Fruit fly (Drosophila melanogaster) whole organism, wandering third instar larva: ENCODE measurements around the gene smash.

ENCODE experiments used
- Dfd ChIP-seq: fragments of >200 bp; optimal IDR thresholded peaks from 2 replicates; lab custom pipeline; 2017; ENCODE audit warnings: missing biosample characterization, missing genetic modification characterization
- Hnf4 ChIP-seq: fragments of 200-800 bp; sonication (Bioruptor generic); optimal IDR thresholded peaks from 2 replicates; lab custom pipeline; 2016; ENCODE audit warnings: missing biosample characterization, mild to moderate bottlenecking, missing genetic modification characterization
- Myc ChIP-seq: fragments of >200 bp; optimal IDR thresholded peaks from 2 replicates; lab custom pipeline; 2017
- OdsH ChIP-seq: fragments of 200-800 bp; sonication (Bioruptor generic); optimal IDR thresholded peaks from 2 replicates; lab custom pipeline; 2016; ENCODE audit warnings: missing biosample characterization, mild to moderate bottlenecking, missing genetic modification characterization
- brk ChIP-seq: fragments of 200-800 bp; sonication (Bioruptor generic); optimal IDR thresholded peaks from 2 replicates; lab custom pipeline; 2016; ENCODE audit warnings: missing biosample characterization, mild to moderate bottlenecking, missing genetic modification characterization
- fru ChIP-seq: fragments of 200-800 bp; sonication (Bioruptor generic); optimal IDR thresholded peaks from 3 replicates; lab custom pipeline; 2016; ENCODE audit warnings: missing biosample characterization, mild to moderate bottlenecking, missing genetic modification characterization
- jim ChIP-seq: fragments of 175-275, 200-325 bp; sonication (Bioruptor generic); optimal IDR thresholded peaks from 2 replicates; lab custom pipeline; 2016; ENCODE audit warnings: missing biosample characterization, mild to moderate bottlenecking, missing genetic modification characterization
- pan ChIP-seq: fragments of >200 bp; optimal IDR thresholded peaks from 2 replicates; lab custom pipeline; 2017
- psq ChIP-seq: fragments of 200-800 bp; sonication (Bioruptor generic); optimal IDR thresholded peaks from 3 replicates; lab custom pipeline; 2017; ENCODE audit warnings: missing biosample characterization, mild to moderate bottlenecking, missing genetic modification characterization, moderate library complexity
- sage ChIP-seq: fragments of 200-800 bp; sonication (Bioruptor generic); optimal IDR thresholded peaks from 2 replicates; lab custom pipeline; 2016; ENCODE audit warnings: missing biosample characterization, mild to moderate bottlenecking, missing genetic modification characterization
- usp ChIP-seq: fragments of >200 bp; optimal IDR thresholded peaks from 2 replicates; lab custom pipeline; 2017; ENCODE audit warnings: missing biosample characterization, missing genetic modification characterization

DNA sequence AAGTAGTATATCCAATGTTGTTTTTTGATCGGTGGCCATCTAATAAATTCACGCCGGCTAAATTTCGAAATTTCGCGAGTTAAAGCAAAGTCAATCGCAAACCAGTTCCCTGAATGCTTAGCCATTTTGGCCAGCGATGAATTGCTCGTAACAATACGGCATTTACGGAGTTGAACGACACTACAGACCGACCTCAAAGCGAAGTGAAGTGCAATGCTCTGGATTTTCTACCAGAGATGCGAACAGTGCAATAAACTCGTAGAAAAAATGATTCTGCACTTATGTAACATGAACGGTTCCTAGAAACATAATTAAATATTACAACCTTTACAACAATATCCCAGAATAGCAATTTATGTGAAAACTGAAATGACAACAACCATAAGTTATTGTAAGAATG lies 66.0 kb downstream of the smash start:
- no peak for TF ChIP-seq Hnf4 (GFP tag; lab: Kevin White, UChicago)
- TF ChIP-seq Myc (lab: Kevin White, UChicago): no peak
- no peak for TF ChIP-seq OdsH (GFP tag; lab: Kevin White, UChicago)
- no peak for TF ChIP-seq brk (GFP tag; lab: Kevin White, UChicago)
- TF ChIP-seq Dfd (GFP tag; lab: Kevin White, UChicago): no peak
- no peak for TF ChIP-seq jim (GFP tag; lab: Kevin White, UChicago)
- no peak for TF ChIP-seq sage (GFP tag; lab: Kevin White, UChicago)
- no peak for TF ChIP-seq psq (GFP tag; lab: Kevin White, UChicago)
- no peak for TF ChIP-seq usp
- no peak for TF ChIP-seq pan
- no peak for TF ChIP-seq fru (GFP tag; lab: Kevin White, UChicago)
